Worm (Caenorhabditis elegans): ENCODE measurements around the gene grd-5.

The grd-5 gene

ce11 chrV:8606099-8606696, 12.6 kb upstream of the grd-5 start, which contains the start of gene vps-60:
Gene vps-60, minus strand, starts transcription at chrV:8606128.
- TF ChIP-seq unc-62 (GFP tag; optimal IDR thresholded peaks at IDR 0.05): no peak

ce11 chrV:8607353-8607850, 11.4 kb upstream of the grd-5 start, which contains the start of gene smk-1:
Gene smk-1, plus strand, starts transcription at chrV:8607800.
- no peak for TF ChIP-seq unc-62 (GFP tag; optimal IDR thresholded peaks at IDR 0.05)

- TF ChIP-seq unc-62 (GFP tag; optimal IDR thresholded peaks at IDR 0.05): no peak
These were observed 10.3 kb upstream of the grd-5 start for ce11 chrV:8608483-8608882.

- no peak for TF ChIP-seq unc-62 (GFP tag; optimal IDR thresholded peaks at IDR 0.05)
These were observed 8.9 kb upstream of the grd-5 start for ce11 chrV:8609776-8610529.

ce11 chrV:8610633-8611404, 8.0 kb upstream of the grd-5 start, which contains the start of gene fip-4:
Gene fip-4, minus strand, starts transcription at chrV:8611268.
- TF ChIP-seq unc-62 (GFP tag; optimal IDR thresholded peaks at IDR 0.05): no peak

ce11 chrV:8615711-8616110, 3.1 kb upstream of the grd-5 start:
- no peak for TF ChIP-seq unc-62 (GFP tag; optimal IDR thresholded peaks at IDR 0.05)

ce11 chrV:8621213-8621612, 2.4 kb downstream of the grd-5 start, which contains the start of gene idpc-2:
Gene idpc-2, minus strand, starts transcription at chrV:8621313.
- TF ChIP-seq unc-62 (GFP tag; optimal IDR thresholded peaks at IDR 0.05): no peak

ce11 chrV:8622314-8622713, 3.5 kb downstream of the grd-5 start, which contains the start of gene F41E6.1:
Gene F41E6.1, plus strand, starts transcription at chrV:8622614.
- no peak for TF ChIP-seq unc-62 (GFP tag; optimal IDR thresholded peaks at IDR 0.05)

ce11 chrV:8623754-8624153, 4.9 kb downstream of the grd-5 start, which contains the start of gene F41E6.17:
Gene F41E6.17, plus strand, starts transcription at chrV:8624101.
- TF ChIP-seq unc-62 (GFP tag; optimal IDR thresholded peaks at IDR 0.05): no peak

ce11 chrV:8626406-8626805, 7.6 kb downstream of the grd-5 start:
- TF ChIP-seq unc-62 (GFP tag; optimal IDR thresholded peaks at IDR 0.05): no peak

- TF ChIP-seq unc-62 (GFP tag; optimal IDR thresholded peaks at IDR 0.05): no peak
These were observed 8.7 kb downstream of the grd-5 start for ce11 chrV:8627580-8627979.

ce11 chrV:8629029-8629428, 10.2 kb downstream of the grd-5 start, which contains the start of gene F41E6.12:
Gene F41E6.12, minus strand, starts transcription at chrV:8629129.
- TF ChIP-seq unc-62 (GFP tag; optimal IDR thresholded peaks at IDR 0.05): no peak

ce11 chrV:8631277-8631765, 12.5 kb downstream of the grd-5 start, which contains the start of gene atg-18:
Gene atg-18, minus strand, starts transcription at chrV:8631327.
- TF ChIP-seq unc-62 (GFP tag; optimal IDR thresholded peaks at IDR 0.05): no peak

- TF ChIP-seq unc-62 (GFP tag; optimal IDR thresholded peaks at IDR 0.05): no peak
These were observed 14.0 kb downstream of the grd-5 start for ce11 chrV:8632788-8633187.

- no peak for TF ChIP-seq unc-62 (GFP tag; optimal IDR thresholded peaks at IDR 0.05)
These were observed 16.7 kb downstream of the grd-5 start, which contains the start of gene oac-29 for ce11 chrV:8635575-8635974. Gene oac-29, minus strand, starts transcription at chrV:8635675.

ce11 chrV:8636907-8637306, 18.1 kb downstream of the grd-5 start, which contains the start of gene grl-12:
Gene grl-12, minus strand, starts transcription at chrV:8637007.
- no peak for TF ChIP-seq unc-62 (GFP tag; optimal IDR thresholded peaks at IDR 0.05)

Measured in whole organism, dauer.